Worm (Caenorhabditis elegans): Measurements from ENCODE around the gene K09A11.1.

K09A11.1 gene

DNA sequence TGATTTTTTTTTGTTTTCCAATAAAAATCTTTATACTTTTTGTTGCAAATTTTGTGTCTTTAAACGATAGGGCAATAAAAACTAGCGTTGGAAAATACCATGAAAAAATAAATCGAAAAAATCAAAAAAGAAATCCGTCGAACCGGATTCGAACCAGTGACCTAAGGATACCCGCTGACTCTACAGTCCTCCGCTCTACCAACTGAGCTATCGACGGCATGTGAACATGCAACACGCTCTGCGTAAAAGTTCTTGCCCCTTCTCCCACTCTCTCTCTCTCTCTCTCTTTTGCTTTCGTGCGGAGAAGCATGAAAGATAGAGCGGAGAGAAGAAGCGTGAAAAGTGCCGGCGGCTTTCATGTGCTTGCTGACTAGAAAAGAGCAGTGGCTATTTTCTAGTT is 2.3 kb downstream of the K09A11.1 start (continued):
- TF ChIP-seq ceh-30 (tag; optimal IDR thresholded peaks at IDR 0.05) (no peak), ama-1 (optimal IDR thresholded peaks at IDR 0.05) (no peak), ceh-22 (tag; optimal IDR thresholded peaks at IDR 0.05) (no peak), pat-9 (tag; optimal IDR thresholded peaks at IDR 0.05) (peak; percentile 78), hlh-15 (tag; optimal IDR thresholded peaks at IDR 0.05) (peak; percentile 80), sox-2 (GFP tag; IDR thresholded peaks at IDR 0.05) (peak; percentile 68), hlh-13 (GFP tag; optimal IDR thresholded peaks at IDR 0.05) (peak; percentile 62), rnt-1 (tag; optimal IDR thresholded peaks at IDR 0.05) (peak; percentile 10), ceh-18 (tag; optimal IDR thresholded peaks at IDR 0.05) (peak; percentile 53), nfya-1 (tag; optimal IDR thresholded peaks at IDR 0.05) (peak; percentile 44), ceh-6 (GFP tag; optimal IDR thresholded peaks at IDR 0.05) (peak; percentile 63), C38D4.7 (GFP tag; optimal IDR thresholded peaks at IDR 0.05) (peak; percentile 77), pag-3 (tag; optimal IDR thresholded peaks at IDR 0.05; ENCODE audit: borderline replicate concordance) (no peak), nhr-232 (tag; optimal IDR thresholded peaks at IDR 0.05) (peak; percentile 71), elt-4 (tag; optimal IDR thresholded peaks at IDR 0.05) (no peak), ceh-19 (GFP tag; optimal IDR thresholded peaks at IDR 0.05) (peak; percentile 86), K02D7.2 (tag; optimal IDR thresholded peaks at IDR 0.05) (peak; percentile 64), ahr-1 (tag; optimal IDR thresholded peaks at IDR 0.05) (peak; percentile 31), fkh-6 (tag; optimal IDR thresholded peaks at IDR 0.05) (peak; percentile 64), sox-4 (tag; optimal IDR thresholded peaks at IDR 0.05) (peak; percentile 81), ceh-2 (tag; optimal IDR thresholded peaks at IDR 0.05) (peak; percentile 58), dve-1 (tag; optimal IDR thresholded peaks at IDR 0.05) (peak; percentile 60), pha-2 (tag; optimal IDR thresholded peaks at IDR 0.05) (peak; percentile 69), madf-2 (tag; optimal IDR thresholded peaks at IDR 0.05) (peak; percentile 70), pqm-1 (tag; optimal IDR thresholded peaks at IDR 0.05) (peak; percentile 47), odd-2 (tag; optimal IDR thresholded peaks at IDR 0.05) (no peak), ceh-48 (tag; optimal IDR thresholded peaks at IDR 0.05) (peak; percentile 57), ztf-16 (tag; optimal IDR thresholded peaks at IDR 0.05) (peak; percentile 76), ceh-31 (tag; optimal IDR thresholded peaks at IDR 0.05) (peak; percentile 65), unc-42 (tag; optimal IDR thresholded peaks at IDR 0.05) (no peak), ceh-9 (tag; optimal IDR thresholded peaks at IDR 0.05) (peak; percentile 25), lim-6 (tag; optimal IDR thresholded peaks at IDR 0.05) (no peak), pros-1 (tag; optimal IDR thresholded peaks at IDR 0.05) (no peak), zip-5 (tag; optimal IDR thresholded peaks at IDR 0.05) (peak; percentile 43), Y22D7AL.16 (tag; optimal IDR thresholded peaks at IDR 0.05) (peak; percentile 76), ceh-45 (GFP tag; IDR thresholded peaks at IDR 0.05) (peak; percentile 76), eyg-1 (tag; optimal IDR thresholded peaks at IDR 0.05) (peak; percentile 64), npax-4 (tag; optimal IDR thresholded peaks at IDR 0.05) (peak; percentile 52), pha-4 (tag; optimal IDR thresholded peaks at IDR 0.05) (no peak), fkh-10 (GFP tag; optimal IDR thresholded peaks at IDR 0.05) (no peak), T23F11.4 (GFP tag; optimal IDR thresholded peaks at IDR 0.05) (peak; percentile 62), sdc-2 (tag; optimal IDR thresholded peaks at IDR 0.05) (peak; percentile 81), C08G9.2 (tag; optimal IDR thresholded peaks at IDR 0.05) (peak; percentile 72)

DNA sequence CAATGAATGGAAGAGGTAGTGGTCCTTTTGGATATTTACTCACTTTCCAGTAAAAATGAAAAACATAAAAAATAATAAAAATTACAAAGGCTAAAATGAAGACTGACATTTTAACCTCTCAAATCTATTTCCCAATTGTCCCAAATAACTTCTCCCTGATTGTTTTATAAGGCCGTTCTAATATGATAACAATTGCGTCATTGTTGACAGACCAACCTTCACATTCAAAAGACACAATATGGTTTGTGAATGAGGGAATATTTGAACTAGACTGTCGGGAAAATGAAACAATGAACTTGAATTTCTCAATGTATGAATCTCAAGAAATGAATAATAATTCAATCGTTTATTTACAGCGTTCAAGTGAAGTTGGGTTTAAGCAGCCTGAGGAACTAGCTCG is 4.9 kb downstream of the K09A11.1 start, which contains the start of gene cyp-14A1:
cyp-14A1 (minus strand) TSS at position 126 of the 400 bp plus-strand sequence.
- TF ChIP-seq sox-2 (GFP tag; IDR thresholded peaks at IDR 0.05) (no peak), lin-11 (tag; optimal IDR thresholded peaks at IDR 0.05) (no peak), pros-1 (tag; optimal IDR thresholded peaks at IDR 0.05) (no peak), fkh-6 (tag; optimal IDR thresholded peaks at IDR 0.05) (no peak), ceh-19 (GFP tag; optimal IDR thresholded peaks at IDR 0.05) (no peak), mec-3 (tag; optimal IDR thresholded peaks at IDR 0.05; ENCODE audit: borderline replicate concordance) (no peak), hlh-13 (GFP tag; optimal IDR thresholded peaks at IDR 0.05) (no peak), unc-55 (GFP tag; optimal IDR thresholded peaks at IDR 0.05) (no peak), madf-2 (tag; optimal IDR thresholded peaks at IDR 0.05) (no peak), nhr-11 (tag; optimal IDR thresholded peaks at IDR 0.05) (no peak), unc-42 (tag; optimal IDR thresholded peaks at IDR 0.05) (no peak), ceh-14 (tag; optimal IDR thresholded peaks at IDR 0.05) (no peak), tbx-2 (tag; optimal IDR thresholded peaks at IDR 0.05) (no peak), ceh-45 (GFP tag; IDR thresholded peaks at IDR 0.05) (no peak), ttx-3 (tag; optimal IDR thresholded peaks at IDR 0.05) (no peak), pha-2 (tag; optimal IDR thresholded peaks at IDR 0.05) (no peak), pqm-1 (tag; optimal IDR thresholded peaks at IDR 0.05) (no peak), sox-4 (tag; optimal IDR thresholded peaks at IDR 0.05) (no peak)

Measured in whole organism, late embryonic.